Worm (Caenorhabditis elegans) whole organism, L4/young adult: ENCODE measurements around the gene gldi-3.

Source experiments
- W03F9.2 ChIP-seq: fragments of 150-350 bp; optimal IDR thresholded peaks from 2 replicates; lab custom pipeline; 2014; ENCODE audit warnings: missing biosample characterization, missing genetic modification characterization
- dao-5 ChIP-seq: sonication (generic microtip); optimal IDR thresholded peaks from 2 replicates; lab custom pipeline; 2016; ENCODE audit warnings: missing genotype, missing genetic modification characterization, moderate library complexity, missing compliant biosample characterization
- him-1 ChIP-seq: sonication (generic microtip); optimal IDR thresholded peaks from 2 replicates; lab custom pipeline; 2016; ENCODE audit warnings: missing genotype, missing genetic modification reagents, missing genetic modification characterization, missing compliant biosample characterization

ce11 chrII:9251529-9251928 lies 28.4 kb downstream of the gldi-3 start:
- TF ChIP-seq dao-5 (tag; lab: Kevin White, UChicago) (no peak), W03F9.2 (tag; lab: Kevin White, UChicago) (no peak), him-1 (tag; lab: Kevin White, UChicago) (no peak)
